Fruit fly (Drosophila melanogaster): ENCODE results near the gene Pex1.

DNA sequence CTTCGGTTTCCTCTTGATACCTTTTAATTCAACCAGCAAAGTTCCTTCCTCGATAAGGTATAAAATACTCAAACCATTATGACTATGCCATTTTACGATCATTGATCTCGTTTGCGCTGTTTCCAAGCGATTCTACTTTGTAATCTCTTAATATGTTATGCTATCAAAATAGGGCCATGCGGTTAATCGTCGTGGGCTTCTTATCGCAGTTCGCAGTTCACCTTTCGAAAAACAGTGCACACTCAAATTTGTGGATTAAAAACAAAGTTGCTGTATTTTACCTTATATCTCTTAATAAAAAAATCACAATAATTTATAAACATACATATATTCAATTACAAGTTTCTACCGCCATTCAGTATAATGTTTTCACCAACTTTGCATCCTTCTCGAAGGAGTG is 28.4 kb downstream of the Pex1 start:
- TF ChIP-seq CG4496 (GFP tag; IDR thresholded peaks at IDR 0.05) (no peak), CG12605 (GFP tag; IDR thresholded peaks at IDR 0.05) (no peak), CG8301 (tag; optimal IDR thresholded peaks at IDR 0.05) (no peak), CG9948 (tag; optimal IDR thresholded peaks at IDR 0.05) (no peak), CG17806 (tag; optimal IDR thresholded peaks at IDR 0.05) (no peak), Ets98B (GFP tag; IDR thresholded peaks at IDR 0.05) (no peak), CG10348 (GFP tag; IDR thresholded peaks at IDR 0.05) (no peak), Pif1B (GFP tag; optimal IDR thresholded peaks at IDR 0.05) (no peak), Snoo (tag; optimal IDR thresholded peaks at IDR 0.05) (no peak)

All from whole organism, pupa.